Worm (Caenorhabditis elegans): ENCODE results near the gene ZK262.8.
"Not testable (repeated sequence)": the region's sequence is repeated elsewhere in the genome, so short reads cannot be mapped to it uniquely, and the experiment has no call there.

The ZK262.8 gene

DNA sequence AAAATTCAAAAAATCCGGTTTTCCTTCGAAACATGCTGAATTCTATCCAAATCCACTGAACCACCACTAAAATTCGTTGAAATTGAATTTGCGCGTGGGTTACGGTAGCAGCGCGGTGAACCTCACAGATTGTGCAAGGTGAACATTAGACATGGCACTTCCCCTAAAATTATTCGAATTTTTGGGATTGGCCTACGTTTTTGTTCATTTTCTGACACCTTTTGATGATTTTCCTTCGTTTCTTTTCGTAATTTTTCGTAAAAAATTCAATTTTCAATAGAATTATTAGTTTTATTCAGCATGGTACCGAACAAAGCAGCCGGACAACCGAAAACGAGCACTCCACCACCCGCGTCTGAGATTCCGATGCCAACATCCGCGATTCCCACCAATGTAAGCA, at the start of gene ZK262.8:
Gene ZK262.8, plus strand, starts transcription at position 301 of the 400 bp plus-strand sequence.
- no peak for TF ChIP-seq tra-4 (tag; optimal IDR thresholded peaks at IDR 0.05)
- no peak for TF ChIP-seq hnd-1 (tag; optimal IDR thresholded peaks at IDR 0.05)
- no peak for TF ChIP-seq ceh-36 (tag; optimal IDR thresholded peaks at IDR 0.05)
- TF ChIP-seq scrt-1 (GFP tag; IDR thresholded peaks at IDR 0.05), result no peak
- TF ChIP-seq aly-1 (tag; optimal IDR thresholded peaks at IDR 0.05), result no peak
- no peak for TF ChIP-seq F13C5.2 (tag; optimal IDR thresholded peaks at IDR 0.05)
- no peak for TF ChIP-seq pes-1 (GFP tag; IDR thresholded peaks at IDR 0.05)
- no peak for TF ChIP-seq tbx-11 (GFP tag; IDR thresholded peaks at IDR 0.05)
- TF ChIP-seq tbx-37 (GFP tag; conservative IDR thresholded peaks at IDR 0.05), result no peak
- no peak for TF ChIP-seq flt-1 (GFP tag; IDR thresholded peaks at IDR 0.05)

DNA sequence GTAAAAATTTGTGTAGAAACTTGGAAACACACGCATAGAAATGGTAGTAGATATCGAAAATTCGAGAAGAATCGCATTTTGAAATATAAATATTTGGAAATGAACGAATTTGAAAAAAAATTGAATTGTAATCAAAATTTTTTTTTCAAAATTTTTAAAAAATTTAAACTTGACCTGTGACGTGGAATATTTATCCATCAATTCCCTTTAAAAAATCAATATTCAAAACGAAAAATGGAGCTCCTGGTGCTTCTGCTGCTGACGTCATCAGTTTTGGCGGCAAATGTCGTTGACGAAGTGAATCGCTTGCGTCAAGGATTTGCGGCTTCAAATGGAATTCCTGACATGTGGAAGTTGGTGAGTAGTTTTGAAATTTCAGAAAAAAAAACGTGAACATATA, 49.1 kb upstream of the ZK262.8 start, which contains the start of the genes Y51A2B.4 and Y51A2B.5:
Gene Y51A2B.4, minus strand, starts transcription at position 101 of the 400 bp plus-strand sequence.
Gene Y51A2B.5, plus strand, starts transcription at position 232 of the 400 bp plus-strand sequence.
- TF ChIP-seq ceh-36 (tag; optimal IDR thresholded peaks at IDR 0.05) (no peak), F13C5.2 (tag; optimal IDR thresholded peaks at IDR 0.05) (no peak), scrt-1 (GFP tag; IDR thresholded peaks at IDR 0.05) (no peak), aly-1 (tag; optimal IDR thresholded peaks at IDR 0.05) (no peak), ets-7 (tag; optimal IDR thresholded peaks at IDR 0.05) (no peak), hmg-4 (GFP tag; optimal IDR thresholded peaks at IDR 0.05) (no peak), pes-1 (GFP tag; IDR thresholded peaks at IDR 0.05) (no peak), tbx-37 (GFP tag; conservative IDR thresholded peaks at IDR 0.05) (no peak)

DNA sequence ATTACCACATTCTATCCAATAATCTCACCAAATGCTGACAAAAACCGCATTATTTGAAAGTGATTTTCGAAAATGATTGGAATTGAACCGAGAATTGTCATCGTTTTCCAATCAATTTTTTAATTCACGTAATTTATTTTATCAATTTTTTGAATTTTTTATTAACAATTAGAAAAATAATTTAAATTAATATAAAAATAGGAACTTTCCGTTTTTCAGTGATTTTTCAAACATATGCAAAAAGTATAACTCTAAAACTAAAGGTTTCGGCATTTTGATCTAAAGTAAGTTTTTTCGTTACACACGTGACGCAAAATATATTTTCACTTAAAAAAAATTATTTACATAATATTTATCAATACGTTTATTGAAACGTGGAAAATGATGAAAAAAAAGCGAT, 44.0 kb upstream of the ZK262.8 start, which contains the start of gene Y51A2B.6:
Gene Y51A2B.6, minus strand, starts transcription at position 101 of the 400 bp plus-strand sequence.
- TF ChIP-seq ceh-13 (GFP tag; optimal IDR thresholded peaks at IDR 0.05), result no peak
- no peak for TF ChIP-seq hmbx-1 (tag; optimal IDR thresholded peaks at IDR 0.05)
- no peak for TF ChIP-seq sea-1 (GFP tag; conservative IDR thresholded peaks at IDR 0.05)
- no peak for TF ChIP-seq scrt-1 (GFP tag; IDR thresholded peaks at IDR 0.05)
- TF ChIP-seq hnd-1 (tag; optimal IDR thresholded peaks at IDR 0.05), result no peak
- no peak for TF ChIP-seq pes-1 (GFP tag; IDR thresholded peaks at IDR 0.05)
- TF ChIP-seq aly-1 (tag; optimal IDR thresholded peaks at IDR 0.05), result no peak
- TF ChIP-seq hmg-4 (GFP tag; optimal IDR thresholded peaks at IDR 0.05), result no peak
- TF ChIP-seq B0310.2 (tag; optimal IDR thresholded peaks at IDR 0.05), result no peak
- TF ChIP-seq tbx-37 (GFP tag; conservative IDR thresholded peaks at IDR 0.05), result no peak
- no peak for TF ChIP-seq ets-7 (tag; optimal IDR thresholded peaks at IDR 0.05)
- TF ChIP-seq flt-1 (GFP tag; IDR thresholded peaks at IDR 0.05), result no peak

DNA sequence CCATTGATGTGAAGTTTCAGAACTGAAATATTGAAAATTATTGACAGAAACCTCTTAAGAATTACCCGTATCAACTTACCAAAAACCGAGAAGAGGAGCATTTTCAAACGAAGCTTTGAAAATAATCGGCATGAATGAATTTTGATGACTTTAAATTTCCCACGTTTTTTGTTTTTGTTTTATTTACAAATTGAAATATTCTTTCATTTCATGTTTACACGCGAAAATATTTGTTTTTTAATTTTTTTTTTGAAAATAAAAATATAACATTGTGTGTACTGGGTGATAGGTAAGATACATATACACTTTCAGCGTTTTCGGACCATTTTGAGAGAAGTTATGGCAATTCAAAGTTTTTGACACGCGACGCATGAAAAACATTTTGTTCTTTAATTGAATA, 42.5 kb upstream of the ZK262.8 start, which contains the start of gene Y51A2B.9:
Gene Y51A2B.9, minus strand, starts transcription at position 101 of the 400 bp plus-strand sequence.
- TF ChIP-seq ets-7 (tag; optimal IDR thresholded peaks at IDR 0.05) (no peak), ama-1 (optimal IDR thresholded peaks at IDR 0.05) (no peak)

DNA sequence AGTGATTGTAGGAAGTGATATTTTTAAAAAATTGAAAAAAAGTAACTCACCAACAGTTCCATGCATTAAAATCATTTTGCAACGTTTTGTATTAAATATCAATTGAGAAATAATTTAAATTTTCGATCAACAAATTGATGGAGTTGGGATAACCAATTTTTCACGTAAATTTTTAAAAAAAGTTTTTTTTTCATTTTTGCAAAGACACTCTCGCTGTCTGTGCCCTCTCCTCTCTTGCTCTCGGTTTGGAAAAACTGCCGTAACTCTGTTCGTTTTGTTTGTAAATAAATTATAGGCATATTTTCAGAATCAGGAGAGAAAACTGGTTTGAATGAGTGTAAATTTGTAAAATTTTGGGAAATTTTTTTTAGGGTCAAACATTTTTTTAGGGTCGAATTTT, 40.4 kb upstream of the ZK262.8 start, which contains the start of gene Y51A2B.16:
Gene Y51A2B.16, minus strand, starts transcription at position 101 of the 400 bp plus-strand sequence.
- TF ChIP-seq hnd-1 (tag; optimal IDR thresholded peaks at IDR 0.05), result no peak
- no peak for TF ChIP-seq hmg-4 (GFP tag; optimal IDR thresholded peaks at IDR 0.05)
- TF ChIP-seq aly-1 (tag; optimal IDR thresholded peaks at IDR 0.05), result no peak
- no peak for TF ChIP-seq ama-1 (optimal IDR thresholded peaks at IDR 0.05)
- TF ChIP-seq scrt-1 (GFP tag; IDR thresholded peaks at IDR 0.05), result no peak
- TF ChIP-seq tbx-11 (GFP tag; IDR thresholded peaks at IDR 0.05), result no peak
- TF ChIP-seq tbx-37 (GFP tag; conservative IDR thresholded peaks at IDR 0.05), result no peak
- no peak for TF ChIP-seq ceh-13 (GFP tag; optimal IDR thresholded peaks at IDR 0.05)
- no peak for TF ChIP-seq sea-1 (GFP tag; conservative IDR thresholded peaks at IDR 0.05)

DNA sequence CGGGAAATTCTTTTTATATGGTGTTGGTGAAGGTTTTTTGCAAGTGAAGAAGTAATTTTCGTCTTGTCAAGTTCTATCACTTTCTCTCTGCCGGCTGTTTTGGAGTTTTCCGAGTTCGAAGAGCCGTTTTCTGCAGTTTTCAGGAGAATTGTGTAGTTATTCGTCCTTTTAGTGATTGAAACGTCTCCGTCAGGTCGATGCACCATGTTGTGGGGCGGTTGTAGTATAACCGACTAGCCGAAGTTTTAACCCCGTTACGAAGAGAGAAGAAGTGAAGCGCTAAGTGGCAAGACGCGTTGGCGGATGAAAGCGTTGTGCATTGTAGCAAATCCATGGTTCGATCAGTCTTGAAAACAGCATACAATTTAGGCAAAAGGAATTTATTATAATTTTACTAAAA, 35.4 kb upstream of the ZK262.8 start:
- no peak for TF ChIP-seq ets-7 (tag; optimal IDR thresholded peaks at IDR 0.05)
- TF ChIP-seq flt-1 (GFP tag; IDR thresholded peaks at IDR 0.05), result no peak
- TF ChIP-seq ama-1 (optimal IDR thresholded peaks at IDR 0.05), result no peak
- no peak for TF ChIP-seq hnd-1 (tag; optimal IDR thresholded peaks at IDR 0.05)
- no peak for TF ChIP-seq ceh-13 (GFP tag; optimal IDR thresholded peaks at IDR 0.05)
- TF ChIP-seq tbx-37 (GFP tag; conservative IDR thresholded peaks at IDR 0.05), result no peak
- no peak for TF ChIP-seq pes-1 (GFP tag; IDR thresholded peaks at IDR 0.05)
- TF ChIP-seq hmg-4 (GFP tag; optimal IDR thresholded peaks at IDR 0.05), result no peak

DNA sequence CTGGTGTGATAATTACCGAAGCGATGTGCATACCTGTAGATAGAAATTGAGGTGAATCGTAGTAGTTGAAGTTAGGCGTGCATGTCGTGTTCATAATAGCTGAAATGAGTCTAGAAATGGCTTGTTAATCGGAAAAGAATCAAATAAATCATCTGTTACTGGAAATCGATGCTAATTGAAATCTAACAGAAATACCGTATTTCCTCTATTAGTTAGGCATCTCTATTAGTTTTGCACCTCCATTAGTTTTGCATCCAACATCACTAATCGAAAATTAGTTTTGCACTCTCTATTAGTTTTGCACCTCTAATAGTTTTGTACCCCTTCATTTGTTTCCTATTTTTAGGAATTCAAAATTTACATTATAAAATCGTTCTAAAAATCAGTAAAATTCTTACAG, 33.4 kb upstream of the ZK262.8 start, which contains the start of gene srh-209:
Gene srh-209, minus strand, starts transcription at position 101 of the 400 bp plus-strand sequence.
- TF ChIP-seq hnd-1 (tag; optimal IDR thresholded peaks at IDR 0.05); ceh-13 (GFP tag; optimal IDR thresholded peaks at IDR 0.05); flt-1 (GFP tag; IDR thresholded peaks at IDR 0.05): not testable (repeated sequence)

DNA sequence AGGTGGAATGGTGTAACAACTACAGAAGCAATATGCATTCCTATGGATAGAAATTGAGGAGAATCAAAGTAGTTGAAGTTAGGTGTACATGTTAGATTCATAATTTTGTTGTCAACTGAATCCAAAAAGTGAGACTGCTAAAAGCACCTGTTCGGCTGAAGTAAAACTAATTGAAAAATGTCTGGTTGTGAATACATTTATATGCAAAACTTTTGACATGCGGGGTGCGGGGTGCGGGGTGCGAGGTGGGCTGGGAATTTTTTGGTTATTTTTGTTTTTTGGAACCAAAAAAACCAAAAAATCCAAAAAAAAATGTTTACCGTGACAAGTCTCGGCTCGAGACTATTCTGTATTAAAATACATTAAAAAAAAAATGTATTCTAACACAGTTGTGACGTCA, 28.0 kb upstream of the ZK262.8 start, which contains the start of gene srh-207:
Gene srh-207, minus strand, starts transcription at position 101 of the 400 bp plus-strand sequence.
- TF ChIP-seq hmg-4 (GFP tag; optimal IDR thresholded peaks at IDR 0.05) (no peak), aly-1 (tag; optimal IDR thresholded peaks at IDR 0.05) (no peak), sea-1 (GFP tag; conservative IDR thresholded peaks at IDR 0.05) (no peak), hmbx-1 (tag; optimal IDR thresholded peaks at IDR 0.05) (no peak), ets-7 (tag; optimal IDR thresholded peaks at IDR 0.05) (no peak)

DNA sequence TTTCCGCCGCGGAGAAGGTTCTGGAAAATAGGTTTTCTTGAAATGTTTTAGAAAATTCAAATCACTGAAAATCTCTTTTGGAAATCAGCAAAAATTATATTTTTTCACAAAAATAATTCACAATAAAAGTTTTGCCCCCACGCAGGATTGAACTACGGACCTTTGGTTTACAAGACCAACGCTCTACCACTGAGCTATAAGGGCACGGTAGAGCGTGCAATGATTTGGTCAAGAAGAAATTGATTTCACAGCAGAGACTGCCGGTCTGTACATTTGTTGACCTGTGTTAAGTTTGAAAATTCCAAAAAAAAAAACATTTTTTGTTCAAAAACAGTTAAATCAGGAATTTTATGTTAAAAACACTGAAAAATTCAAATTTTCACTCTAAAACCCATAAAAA, 25.8 kb upstream of the ZK262.8 start:
- TF ChIP-seq ceh-13 (GFP tag; optimal IDR thresholded peaks at IDR 0.05) (no peak), sea-1 (GFP tag; conservative IDR thresholded peaks at IDR 0.05) (no peak), hmbx-1 (tag; optimal IDR thresholded peaks at IDR 0.05) (no peak), hnd-1 (tag; optimal IDR thresholded peaks at IDR 0.05) (no peak), ama-1 (optimal IDR thresholded peaks at IDR 0.05) (no peak)
